In genomic region chrX:12876795-12877530, ce11 we compare ENCODE assay signal across 3 worm cellular contexts.
A peak's percentile ranks its signal among the peaks of the same experiment; 100 is the strongest.
TF ChIP-seq lines count a peak whose summit lies in the region.

Gene bcat-1, plus strand, starts transcription at chrX:12877480.

TF ChIP-seq in whole organism, L1 larva, 84 proteins besides CTCF, POLR2A, EP300 and RAD21 (continued from another document and continues in another):
- peak; percentile 35 for TF ChIP-seq zip-4 (GFP tag; optimal IDR thresholded peaks at IDR 0.05; lab: Kevin White, UChicago)
- no peak for TF ChIP-seq F16B12.6 (tag; optimal IDR thresholded peaks at IDR 0.05; lab: Kevin White, UChicago)
- TF ChIP-seq efl-3 (GFP tag; optimal IDR thresholded peaks at IDR 0.05; lab: Kevin White, UChicago): no peak
- TF ChIP-seq alr-1 (tag; optimal IDR thresholded peaks at IDR 0.05; lab: Kevin White, UChicago; ENCODE audit: borderline replicate concordance): no peak
- no peak for TF ChIP-seq C34B4.2 (tag; optimal IDR thresholded peaks at IDR 0.05; lab: Kevin White, UChicago)
- peak; percentile 25 for TF ChIP-seq sox-4 (tag; optimal IDR thresholded peaks at IDR 0.05; lab: Kevin White, UChicago)
- TF ChIP-seq nhr-90 (tag; optimal IDR thresholded peaks at IDR 0.05; lab: Kevin White, UChicago; ENCODE audit: poor library complexity): peak; percentile 40
- TF ChIP-seq pag-3 (tag; optimal IDR thresholded peaks at IDR 0.05; lab: Kevin White, UChicago; ENCODE audit: borderline replicate concordance, insufficient read depth): no peak
- no peak for TF ChIP-seq fos-1 (tag; optimal IDR thresholded peaks at IDR 0.05; lab: Kevin White, UChicago)
- TF ChIP-seq unc-86 (tag; optimal IDR thresholded peaks at IDR 0.05; lab: Kevin White, UChicago): peak; percentile 58
- TF ChIP-seq unc-62 (GFP tag; optimal IDR thresholded peaks at IDR 0.05; lab: Kevin White, UChicago): no peak
- TF ChIP-seq rnt-1 (tag; optimal IDR thresholded peaks at IDR 0.05; lab: Kevin White, UChicago): peak; percentile 83
- peak; percentile 38 for TF ChIP-seq fkh-10 (GFP tag; optimal IDR thresholded peaks at IDR 0.05; lab: Kevin White, UChicago)
- peak; percentile 68 for TF ChIP-seq snu-23 (GFP tag; optimal IDR thresholded peaks at IDR 0.05; lab: Kevin White, UChicago)
- TF ChIP-seq ceh-8 (GFP tag; optimal IDR thresholded peaks at IDR 0.05; lab: Kevin White, UChicago): peak; percentile 42
- no peak for TF ChIP-seq hlh-4 (tag; optimal IDR thresholded peaks at IDR 0.05; lab: Kevin White, UChicago)
- peak; percentile 77 for TF ChIP-seq nhr-47 (tag; optimal IDR thresholded peaks at IDR 0.05; lab: Kevin White, UChicago)
- peak; percentile 9 to 62 (median 61) for TF ChIP-seq ceh-82 (tag; optimal IDR thresholded peaks at IDR 0.05; lab: Kevin White, UChicago)
- TF ChIP-seq efl-1 (optimal IDR thresholded peaks at IDR 0.05; lab: Kevin White, UChicago): peak; percentile 17 to 35
- no peak for TF ChIP-seq efl-1 (GFP tag; optimal IDR thresholded peaks at IDR 0.05 in 1 of 2; lab: Kevin White, UChicago)
- peak; percentile 31 for TF ChIP-seq nhr-85 (tag; lab: Kevin White, UChicago)
- TF ChIP-seq jun-1 (tag; optimal IDR thresholded peaks at IDR 0.05; lab: Kevin White, UChicago): peak; percentile 56
- TF ChIP-seq lsy-2 (tag; optimal IDR thresholded peaks at IDR 0.05; lab: Kevin White, UChicago): peak; percentile 55 to 56
- peak in 1 of 2 experiments; percentile 21 for TF ChIP-seq lin-35 (GFP tag; optimal IDR thresholded peaks at IDR 0.05; lab: Kevin White, UChicago)
- peak; percentile 55 for TF ChIP-seq pax-3 (tag; optimal IDR thresholded peaks at IDR 0.05; lab: Kevin White, UChicago)
- TF ChIP-seq nhr-71 (tag; optimal IDR thresholded peaks at IDR 0.05; lab: Kevin White, UChicago): peak; percentile 90
- TF ChIP-seq skn-1 (tag; optimal IDR thresholded peaks at IDR 0.05; lab: Kevin White, UChicago): peak; percentile 62
- no peak for TF ChIP-seq ces-1 (GFP tag; optimal IDR thresholded peaks at IDR 0.05; lab: Kevin White, UChicago)
- TF ChIP-seq swsn-7 (tag; optimal IDR thresholded peaks at IDR 0.05; lab: Kevin White, UChicago): peak; percentile 68
- peak; percentile 0 for TF ChIP-seq ama-1 (optimal IDR thresholded peaks at IDR 0.05; lab: Kevin White, UChicago)
- TF ChIP-seq sup-37 (GFP tag; optimal IDR thresholded peaks at IDR 0.05; lab: Kevin White, UChicago): peak; percentile 52
- no peak for TF ChIP-seq tlp-1 (tag; optimal IDR thresholded peaks at IDR 0.05; lab: Kevin White, UChicago)
- peak; percentile 55 for TF ChIP-seq mef-2 (tag; optimal IDR thresholded peaks at IDR 0.05; lab: Kevin White, UChicago)
- 0 out of 2 replicates have a peak, but pooled peaks have one; percentile 6 for TF ChIP-seq mab-9 (GFP tag; IDR thresholded peaks at IDR 0.05; lab: Robert Waterston, UW)
- TF ChIP-seq mdl-1 (tag; optimal IDR thresholded peaks at IDR 0.05; lab: Kevin White, UChicago): peak; percentile 36 to 97
- TF ChIP-seq hlh-17 (GFP tag; optimal IDR thresholded peaks at IDR 0.05; lab: Kevin White, UChicago; ENCODE audit: borderline replicate concordance): no peak
- peak; percentile 62 for TF ChIP-seq egl-13 (tag; optimal IDR thresholded peaks at IDR 0.05; lab: Kevin White, UChicago)
- TF ChIP-seq irx-1 (tag; optimal IDR thresholded peaks at IDR 0.05; lab: Kevin White, UChicago): peak; percentile 33
- TF ChIP-seq egl-27 (tag; optimal IDR thresholded peaks at IDR 0.05; lab: Kevin White, UChicago): no peak
- TF ChIP-seq lin-14 (GFP tag; optimal IDR thresholded peaks at IDR 0.05; lab: Kevin White, UChicago): peak; percentile 95
- TF ChIP-seq fkh-8 (tag; optimal IDR thresholded peaks at IDR 0.05; lab: Kevin White, UChicago): peak; percentile 89
- TF ChIP-seq nhr-20 (tag; optimal IDR thresholded peaks at IDR 0.05; lab: Kevin White, UChicago): peak; percentile 71
- no peak for TF ChIP-seq nhr-237 (tag; optimal IDR thresholded peaks at IDR 0.05; lab: Kevin White, UChicago)

TF ChIP-seq in whole organism, L3 larva, 47 proteins besides CTCF, POLR2A, EP300 and RAD21 (continued from another document):
- TF ChIP-seq elt-1 (tag; optimal IDR thresholded peaks at IDR 0.05; lab: Kevin White, UChicago): no peak
- no peak for TF ChIP-seq R02D3.7 (tag; optimal IDR thresholded peaks at IDR 0.05; lab: Kevin White, UChicago)
- peak; percentile 84 for TF ChIP-seq lin-39 (tag; optimal IDR thresholded peaks at IDR 0.05; lab: Kevin White, UChicago)
- TF ChIP-seq ztf-11 (tag; optimal IDR thresholded peaks at IDR 0.05; lab: Kevin White, UChicago): no peak
- no peak for TF ChIP-seq nhr-237 (tag; optimal IDR thresholded peaks at IDR 0.05; lab: Kevin White, UChicago)
- no peak for TF ChIP-seq nhr-67 (tag; optimal IDR thresholded peaks at IDR 0.05; lab: Kevin White, UChicago)
- peak; percentile 68 for TF ChIP-seq elt-2 (tag; optimal IDR thresholded peaks at IDR 0.05; lab: Kevin White, UChicago)
- no peak for TF ChIP-seq ceh-82 (tag; optimal IDR thresholded peaks at IDR 0.05; lab: Kevin White, UChicago)

TF ChIP-seq in whole organism, young adult, 124 proteins besides CTCF, POLR2A, EP300 and RAD21 (continued from another document):
- TF ChIP-seq unc-62 (GFP tag; optimal IDR thresholded peaks at IDR 0.05; lab: Kevin White, UChicago): no peak
- TF ChIP-seq zfh-2 (GFP tag; conservative IDR thresholded peaks at IDR 0.05; lab: Robert Waterston, UW): peak; percentile 99
- no peak for TF ChIP-seq pha-4 (tag; optimal IDR thresholded peaks at IDR 0.05; lab: Kevin White, UChicago)
- TF ChIP-seq lag-1 (GFP tag; IDR thresholded peaks at IDR 0.05; lab: Robert Waterston, UW): no peak
- TF ChIP-seq zim-3 (tag; optimal IDR thresholded peaks at IDR 0.05; lab: Kevin White, UChicago): no peak
- TF ChIP-seq repo-1 (tag; optimal IDR thresholded peaks at IDR 0.05; lab: Kevin White, UChicago): peak; percentile 36
- TF ChIP-seq B0261.1 (tag; optimal IDR thresholded peaks at IDR 0.05; lab: Kevin White, UChicago): no peak
- TF ChIP-seq unc-130 (GFP tag; optimal IDR thresholded peaks at IDR 0.05; lab: Kevin White, UChicago): no peak
- TF ChIP-seq cebp-1 (GFP tag; IDR thresholded peaks at IDR 0.05; lab: Robert Waterston, UW): no peak
- TF ChIP-seq cebp-1 (tag; optimal IDR thresholded peaks at IDR 0.05; lab: Kevin White, UChicago): peak; percentile 68
- no peak for TF ChIP-seq ztf-22 (GFP tag; optimal IDR thresholded peaks at IDR 0.05; lab: Kevin White, UChicago)
- TF ChIP-seq K12H6.12 (tag; optimal IDR thresholded peaks at IDR 0.05; lab: Kevin White, UChicago): peak; percentile 77
- no peak for TF ChIP-seq snpc-4 (GFP tag; optimal IDR thresholded peaks at IDR 0.05; lab: Kevin White, UChicago)
- no peak for TF ChIP-seq snpc-4 (tag; optimal IDR thresholded peaks at IDR 0.05; lab: Kevin White, UChicago)
- no peak for TF ChIP-seq ztf-6 (GFP tag; IDR thresholded peaks at IDR 0.05; lab: Robert Waterston, UW)
- TF ChIP-seq ztf-3 (GFP tag; optimal IDR thresholded peaks at IDR 0.05; lab: Kevin White, UChicago): no peak
- TF ChIP-seq atf-7 (tag; optimal IDR thresholded peaks at IDR 0.05; lab: Kevin White, UChicago): peak; percentile 2
- no peak for TF ChIP-seq Y95B8A.8 (GFP tag; IDR thresholded peaks at IDR 0.05; lab: Robert Waterston, UW)
- TF ChIP-seq F57A8.1 (GFP tag; optimal IDR thresholded peaks at IDR 0.05; lab: Kevin White, UChicago): no peak
- TF ChIP-seq lin-35 (GFP tag; optimal IDR thresholded peaks at IDR 0.05; lab: Kevin White, UChicago): no peak
- no peak for TF ChIP-seq B0019.2 (GFP tag; conservative IDR thresholded peaks at IDR 0.05; lab: Robert Waterston, UW)
- no peak for TF ChIP-seq nhr-179 (tag; optimal IDR thresholded peaks at IDR 0.05; lab: Kevin White, UChicago)
- TF ChIP-seq hsf-1 (GFP tag; IDR thresholded peaks at IDR 0.05; lab: Robert Waterston, UW): 0 out of 2 replicates have a peak, but pooled peaks have one; percentile 36
- no peak for TF ChIP-seq hmg-1.2 (GFP tag; IDR thresholded peaks at IDR 0.05; lab: Robert Waterston, UW)
- no peak for TF ChIP-seq ccch-3 (GFP tag; optimal IDR thresholded peaks at IDR 0.05; lab: Kevin White, UChicago)
- no peak for TF ChIP-seq F57C9.4 (tag; optimal IDR thresholded peaks at IDR 0.05; lab: Kevin White, UChicago)
- no peak for TF ChIP-seq ekl-4 (GFP tag; IDR thresholded peaks at IDR 0.05; lab: Robert Waterston, UW)
- TF ChIP-seq F22D6.2 (tag; optimal IDR thresholded peaks at IDR 0.05; lab: Kevin White, UChicago): no peak
- no peak for TF ChIP-seq F39B2.1 (GFP tag; IDR thresholded peaks at IDR 0.05; lab: Robert Waterston, UW)
- no peak for TF ChIP-seq sea-2 (GFP tag; IDR thresholded peaks at IDR 0.05; lab: Robert Waterston, UW)
- TF ChIP-seq die-1 (tag; optimal IDR thresholded peaks at IDR 0.05; lab: Kevin White, UChicago): no peak
- TF ChIP-seq snpc-3.4 (tag; optimal IDR thresholded peaks at IDR 0.05; lab: Kevin White, UChicago): no peak
- TF ChIP-seq madf-6 (GFP tag; IDR thresholded peaks at IDR 0.05; lab: Robert Waterston, UW): no peak
- TF ChIP-seq mxl-1 (tag; optimal IDR thresholded peaks at IDR 0.05; lab: Kevin White, UChicago): no peak
- no peak for TF ChIP-seq attf-3 (GFP tag; conservative IDR thresholded peaks at IDR 0.05; lab: Robert Waterston, UW)
- no peak for TF ChIP-seq madf-10 (tag; optimal IDR thresholded peaks at IDR 0.05; lab: Kevin White, UChicago)
- TF ChIP-seq chd-7 (tag; optimal IDR thresholded peaks at IDR 0.05; lab: Kevin White, UChicago): peak; percentile 49
- no peak for TF ChIP-seq efl-1 (GFP tag; optimal IDR thresholded peaks at IDR 0.05; lab: Kevin White, UChicago)
- TF ChIP-seq aptf-3 (GFP tag; IDR thresholded peaks at IDR 0.05; lab: Robert Waterston, UW): no peak
- TF ChIP-seq ztf-18 (tag; optimal IDR thresholded peaks at IDR 0.05; lab: Kevin White, UChicago): peak; percentile 40
- no peak for TF ChIP-seq C06A6.2 (GFP tag; conservative IDR thresholded peaks at IDR 0.05; lab: Robert Waterston, UW)
- peak; percentile 47; the same call in 1 of the 2 replicates for TF ChIP-seq K11D2.4 (GFP tag; IDR thresholded peaks at IDR 0.05; lab: Robert Waterston, UW)
- no peak for TF ChIP-seq ceh-58 (GFP tag; IDR thresholded peaks at IDR 0.05; lab: Robert Waterston, UW)
- TF ChIP-seq hlh-26 (GFP tag; conservative IDR thresholded peaks at IDR 0.05; lab: Robert Waterston, UW): no peak
- TF ChIP-seq F23B12.7 (tag; optimal IDR thresholded peaks at IDR 0.05; lab: Kevin White, UChicago; ENCODE audit: insufficient read depth): no peak
- no peak for TF ChIP-seq xnd-1 (tag; optimal IDR thresholded peaks at IDR 0.05; lab: Kevin White, UChicago)
- TF ChIP-seq C17E4.6 (GFP tag; IDR thresholded peaks at IDR 0.05; lab: Robert Waterston, UW): no peak
- no peak for TF ChIP-seq ceh-91 (GFP tag; IDR thresholded peaks at IDR 0.05; lab: Robert Waterston, UW)
- peak; percentile 30; the same call in 1 of the 2 replicates for TF ChIP-seq B0336.3 (GFP tag; IDR thresholded peaks at IDR 0.05; lab: Robert Waterston, UW)
- TF ChIP-seq lin-26 (GFP tag; IDR thresholded peaks at IDR 0.05; lab: Robert Waterston, UW): no peak
- no peak for TF ChIP-seq him-1 (tag; optimal IDR thresholded peaks at IDR 0.05; lab: Kevin White, UChicago)
- no peak for TF ChIP-seq T26A5.8 (tag; optimal IDR thresholded peaks at IDR 0.05; lab: Kevin White, UChicago)
- TF ChIP-seq ama-1 (optimal IDR thresholded peaks at IDR 0.05; lab: Kevin White, UChicago): no peak
- no peak for TF ChIP-seq ama-1 (GFP tag; optimal IDR thresholded peaks at IDR 0.05; lab: Kevin White, UChicago)
- TF ChIP-seq F37B4.10 (GFP tag; IDR thresholded peaks at IDR 0.05; lab: Robert Waterston, UW): no peak
- TF ChIP-seq B0035.1 (tag; optimal IDR thresholded peaks at IDR 0.05; lab: Kevin White, UChicago): no peak
- no peak for TF ChIP-seq ztf-25 (GFP tag; IDR thresholded peaks at IDR 0.05; lab: Robert Waterston, UW)
- TF ChIP-seq egl-18 (GFP tag; IDR thresholded peaks at IDR 0.05; lab: Robert Waterston, UW): no peak
- no peak for TF ChIP-seq Y56A3A.18 (GFP tag; IDR thresholded peaks at IDR 0.05; lab: Robert Waterston, UW)
- TF ChIP-seq lir-1 (GFP tag; conservative IDR thresholded peaks at IDR 0.05; lab: Robert Waterston, UW): no peak
- TF ChIP-seq F55B11.4 (tag; optimal IDR thresholded peaks at IDR 0.05; lab: Kevin White, UChicago; ENCODE audit: borderline replicate concordance, insufficient read depth): no peak
- no peak for TF ChIP-seq hrde-1 (tag; optimal IDR thresholded peaks at IDR 0.05; lab: Kevin White, UChicago; ENCODE audit: borderline replicate concordance)
- no peak for TF ChIP-seq tbp1 (GFP tag; optimal IDR thresholded peaks at IDR 0.05; lab: Kevin White, UChicago)
- no peak for TF ChIP-seq dpff-1 (tag; optimal IDR thresholded peaks at IDR 0.05; lab: Kevin White, UChicago)
- no peak for TF ChIP-seq rpc-1 (optimal IDR thresholded peaks at IDR 0.05; lab: Kevin White, UChicago)
- no peak for TF ChIP-seq rpc-1 (tag; optimal IDR thresholded peaks at IDR 0.05; lab: Kevin White, UChicago)
- TF ChIP-seq pbrm-1 (GFP tag; IDR thresholded peaks at IDR 0.05; lab: Robert Waterston, UW): no peak
- TF ChIP-seq nhr-27 (tag; optimal IDR thresholded peaks at IDR 0.05; lab: Kevin White, UChicago): no peak
- no peak for TF ChIP-seq ztf-26 (tag; optimal IDR thresholded peaks at IDR 0.05; lab: Kevin White, UChicago)
- TF ChIP-seq nfyb-1 (GFP tag; IDR thresholded peaks at IDR 0.05; lab: Robert Waterston, UW): 0 out of 2 replicates have a peak, but pooled peaks have one; percentile 18
- no peak for TF ChIP-seq madf-3 (GFP tag; IDR thresholded peaks at IDR 0.05; lab: Robert Waterston, UW)
- TF ChIP-seq F33H1.4 (GFP tag; IDR thresholded peaks at IDR 0.05; lab: Robert Waterston, UW): no peak
- no peak for TF ChIP-seq mes-4 (tag; optimal IDR thresholded peaks at IDR 0.05; lab: Kevin White, UChicago)
- TF ChIP-seq lin-54 (GFP tag; optimal IDR thresholded peaks at IDR 0.05; lab: Kevin White, UChicago): peak; percentile 17
- TF ChIP-seq sdz-38 (tag; optimal IDR thresholded peaks at IDR 0.05; lab: Kevin White, UChicago): no peak
- TF ChIP-seq dox-1 (GFP tag; IDR thresholded peaks at IDR 0.05; lab: Robert Waterston, UW): peak; percentile 57; the same call in 1 of the 2 replicates
- TF ChIP-seq let-607 (tag; optimal IDR thresholded peaks at IDR 0.05; lab: Kevin White, UChicago): peak in 1 of 2 experiments; percentile 2
